Fruit fly (Drosophila melanogaster) S2 (cell line): ENCODE data around the gene Ciz1.

ENCODE experiments used
- CG8478 ChIP-seq: fragments of >200 bp; optimal IDR thresholded peaks from 2 replicates; lab custom pipeline; 2018
- CTCF ChIP-seq, 2 experiments: fragments of >200 bp; optimal IDR thresholded peaks; 2 replicates each; lab custom pipeline; 2018

- no peak for TF ChIP-seq CTCF (optimal IDR thresholded peaks at IDR 0.05; lab: Kevin White, UChicago)
- TF ChIP-seq CG8478 (lab: Kevin White, UChicago) = no peak
Measured at dm6 chr3L:9856430-9857218, 7.8 kb upstream of the Ciz1 start.
